Fruit fly (Drosophila melanogaster): Measurements from ENCODE around the gene Kots.

DNA sequence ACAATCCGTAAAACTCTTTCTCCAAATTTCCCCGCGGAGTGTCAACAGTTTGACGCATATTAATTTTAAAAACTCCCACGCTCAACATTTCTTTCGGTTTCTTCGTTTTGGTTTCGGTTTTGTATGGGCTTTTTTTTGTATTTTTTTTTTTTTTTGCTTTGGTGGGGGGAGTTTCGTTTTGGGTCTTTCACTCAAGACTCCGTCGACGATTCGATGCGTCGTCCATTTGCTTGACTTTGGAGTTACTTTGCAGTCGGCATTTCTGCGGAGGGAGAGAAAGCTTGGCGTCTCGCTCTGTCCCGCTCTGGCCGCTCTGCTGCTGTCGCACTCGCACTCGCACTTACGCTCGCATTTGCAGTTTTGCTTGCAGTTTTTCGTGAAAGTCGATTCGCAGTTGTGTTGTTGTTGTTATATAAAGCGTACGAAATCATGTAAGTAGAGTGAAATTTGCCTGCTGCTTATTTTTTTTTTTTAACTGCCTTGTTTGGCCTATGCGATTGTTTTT is 10.8 kb upstream of the Kots start:
- TF ChIP-seq CG11902 (GFP tag; optimal IDR thresholded peaks at IDR 0.05) (no peak), CG11294 (GFP tag; IDR thresholded peaks at IDR 0.05) (no peak), Sox102F (GFP tag; optimal IDR thresholded peaks at IDR 0.05) (no peak), CG10669 (GFP tag; optimal IDR thresholded peaks at IDR 0.05) (no peak), Lpt (GFP tag; optimal IDR thresholded peaks at IDR 0.05) (peak; percentile 42), fd59A (GFP tag; optimal IDR thresholded peaks at IDR 0.05) (no peak), Ets96B (tag; optimal IDR thresholded peaks at IDR 0.05) (no peak), Hr39 (GFP tag; optimal IDR thresholded peaks at IDR 0.05) (no peak), lz (GFP tag; optimal IDR thresholded peaks at IDR 0.05) (no peak), CG9139 (GFP tag; optimal IDR thresholded peaks at IDR 0.05) (no peak), CG15336 (GFP tag; IDR thresholded peaks at IDR 0.05) (peak; percentile 23; the same call in 1 of the 2 replicates), Met (GFP tag; optimal IDR thresholded peaks at IDR 0.05) (no peak), Gug (GFP tag; IDR thresholded peaks at IDR 0.05) (no peak)

All from whole organism, prepupa.